Fruit fly (Drosophila melanogaster) whole organism, wandering third instar larva: ENCODE results near the gene ash2.

Experiments
- Abd-B ChIP-seq: fragments of >200 bp; optimal IDR thresholded peaks from 2 replicates; lab custom pipeline; 2017; ENCODE audit warnings: missing biosample characterization, missing genetic modification characterization
- CG9705 ChIP-seq: fragments of 200-800 bp; sonication (Bioruptor generic); optimal IDR thresholded peaks from 2 replicates; lab custom pipeline; 2018; ENCODE audit warnings: missing biosample characterization, mild to moderate bottlenecking, missing genetic modification characterization
- Myc ChIP-seq: fragments of >200 bp; optimal IDR thresholded peaks from 2 replicates; lab custom pipeline; 2017
- OdsH ChIP-seq: fragments of 200-800 bp; sonication (Bioruptor generic); optimal IDR thresholded peaks from 2 replicates; lab custom pipeline; 2016; ENCODE audit warnings: missing biosample characterization, mild to moderate bottlenecking, missing genetic modification characterization
- Rel ChIP-seq, 2 experiments: fragments of 200-800 bp; sonication (Bioruptor generic) in 1 of 2; optimal IDR thresholded peaks; 2 replicates in 1 of 2; 3 replicates in 1 of 2; lab custom pipeline; 2016 to 2019; ENCODE audit warnings: mild to moderate bottlenecking in 2 of 2, missing biosample characterization in 2 of 2, missing genetic modification characterization in 2 of 2, moderate library complexity in 1 of 2
- br ChIP-seq: fragments of 200-800 bp; sonication (Bioruptor generic); optimal IDR thresholded peaks from 2 replicates; lab custom pipeline; 2016; ENCODE audit warnings: missing biosample characterization, missing genetic modification characterization
- dl ChIP-seq, 2 experiments: fragments of 175-275, 200-275 bp in 1 of 2; fragments of 200-275 bp in 1 of 2; sonication (Bioruptor generic); optimal IDR thresholded peaks; lab custom pipeline; 2018; ENCODE audit warnings: mild to moderate bottlenecking in 2 of 2, missing biosample characterization in 2 of 2, missing genetic modification characterization in 2 of 2, moderate library complexity in 2 of 2; ENCODE audit not compliant: partially characterized antibody in 2 of 2, insufficient read depth in 1 of 2
- fru ChIP-seq: fragments of 200-800 bp; sonication (Bioruptor generic); optimal IDR thresholded peaks from 3 replicates; lab custom pipeline; 2016; ENCODE audit warnings: missing biosample characterization, mild to moderate bottlenecking, missing genetic modification characterization
- jim ChIP-seq: fragments of 175-275, 200-325 bp; sonication (Bioruptor generic); optimal IDR thresholded peaks from 2 replicates; lab custom pipeline; 2016; ENCODE audit warnings: missing biosample characterization, mild to moderate bottlenecking, missing genetic modification characterization
- psq ChIP-seq: fragments of 200-800 bp; sonication (Bioruptor generic); optimal IDR thresholded peaks from 3 replicates; lab custom pipeline; 2017; ENCODE audit warnings: missing biosample characterization, mild to moderate bottlenecking, missing genetic modification characterization, moderate library complexity
- usp ChIP-seq: fragments of >200 bp; optimal IDR thresholded peaks from 2 replicates; lab custom pipeline; 2017; ENCODE audit warnings: missing biosample characterization, missing genetic modification characterization
- woc ChIP-seq: sonication (Bioruptor generic); optimal IDR thresholded peaks from 2 replicates; lab custom pipeline; 2016; ENCODE audit warnings: missing biosample characterization, mild to moderate bottlenecking, missing genetic modification characterization

DNA sequence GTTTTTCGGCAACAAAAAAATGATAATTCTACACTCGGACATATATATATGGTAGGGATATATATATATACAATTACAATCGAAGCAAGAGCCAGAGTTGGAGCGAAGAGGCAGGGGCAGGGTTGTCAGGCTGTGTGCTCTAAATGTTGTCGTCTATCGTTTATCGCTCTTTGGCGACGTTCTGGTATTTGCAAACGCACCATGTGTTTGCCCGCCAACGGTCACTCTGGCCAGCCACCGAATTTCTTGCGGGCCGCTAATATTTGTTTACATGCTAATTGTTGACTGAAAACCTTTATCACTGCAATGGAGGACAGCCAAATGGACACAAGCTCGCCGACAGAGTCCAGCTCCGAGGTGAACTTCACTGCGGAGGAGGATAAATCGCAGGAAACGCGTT is at the start of gene ash2, which contains the start of gene puf:
- no peak for TF ChIP-seq fru (GFP tag; lab: Kevin White, UChicago)
- TF ChIP-seq br (GFP tag; lab: Kevin White, UChicago), result no peak
- no peak for TF ChIP-seq usp (GFP tag; lab: Kevin White, UChicago)
- TF ChIP-seq woc (GFP tag; lab: Kevin White, UChicago), result no peak
- no peak for TF ChIP-seq psq (GFP tag; lab: Kevin White, UChicago)
- TF ChIP-seq OdsH (GFP tag; lab: Kevin White, UChicago), result no peak
- TF ChIP-seq Myc, result no peak
- TF ChIP-seq dl (GFP tag; optimal IDR thresholded peaks at IDR 0.05; lab: Kevin White, UChicago; ENCODE audit: insufficient read depth in 1 of 2, partially characterized antibody in 2 of 2), result no peak
- TF ChIP-seq jim (GFP tag; lab: Kevin White, UChicago), result no peak
- no peak for TF ChIP-seq Rel (GFP tag; optimal IDR thresholded peaks at IDR 0.05; lab: Kevin White, UChicago)
- TF ChIP-seq Rel (tag; optimal IDR thresholded peaks at IDR 0.05; lab: Kevin White, UChicago), result no peak
- no peak for TF ChIP-seq Abd-B (GFP tag; lab: Kevin White, UChicago)
- TF ChIP-seq CG9705 (GFP tag; lab: Kevin White, UChicago), result no peak
